Fruit fly (Drosophila melanogaster): ENCODE measurements around the gene CG4830.

Gene CG4830

DNA sequence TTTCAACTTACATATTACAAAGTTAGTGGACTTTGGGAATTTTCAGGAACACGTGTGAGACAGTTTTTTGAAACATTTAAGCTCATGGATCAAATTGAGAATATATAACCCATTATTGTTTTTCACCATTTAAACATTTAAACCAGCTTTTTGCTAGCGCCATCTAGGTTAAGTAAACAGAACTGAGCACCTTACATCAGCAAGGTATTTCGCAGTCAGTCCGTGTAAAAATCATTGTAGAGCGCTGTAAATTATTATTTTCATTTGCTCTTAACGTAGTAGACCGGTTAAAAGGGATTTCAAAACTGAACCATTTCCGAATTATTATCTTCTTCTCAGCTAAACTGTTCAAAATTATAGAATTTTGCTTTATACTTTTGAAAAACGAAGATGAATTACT, 11.9 kb upstream of the CG4830 start, which contains the start of gene Rsbp15 (continued):
- 0 out of 2 replicates have a peak, but pooled peaks have one; percentile 18 for TF ChIP-seq sisA (GFP tag; IDR thresholded peaks at IDR 0.05)
- TF ChIP-seq CG3995 (GFP tag; optimal IDR thresholded peaks at IDR 0.05), result no peak
- TF ChIP-seq ken (GFP tag; IDR thresholded peaks at IDR 0.05), result 0 out of 3 replicates have a peak, but pooled peaks have one; percentile 16
- peak; percentile 33; the same call in 1 of the 2 replicates for TF ChIP-seq CG6272 (GFP tag; IDR thresholded peaks at IDR 0.05)
- no peak for TF ChIP-seq CG10147 (GFP tag; optimal IDR thresholded peaks at IDR 0.05)
- peak; percentile 11 for TF ChIP-seq pnt (GFP tag; optimal IDR thresholded peaks at IDR 0.05)
- TF ChIP-seq Atf3 (GFP tag; optimal IDR thresholded peaks at IDR 0.05), result no peak
- peak; percentile 30; the same call in 1 of the 3 replicates for TF ChIP-seq CG11456 (GFP tag; IDR thresholded peaks at IDR 0.05)

DNA sequence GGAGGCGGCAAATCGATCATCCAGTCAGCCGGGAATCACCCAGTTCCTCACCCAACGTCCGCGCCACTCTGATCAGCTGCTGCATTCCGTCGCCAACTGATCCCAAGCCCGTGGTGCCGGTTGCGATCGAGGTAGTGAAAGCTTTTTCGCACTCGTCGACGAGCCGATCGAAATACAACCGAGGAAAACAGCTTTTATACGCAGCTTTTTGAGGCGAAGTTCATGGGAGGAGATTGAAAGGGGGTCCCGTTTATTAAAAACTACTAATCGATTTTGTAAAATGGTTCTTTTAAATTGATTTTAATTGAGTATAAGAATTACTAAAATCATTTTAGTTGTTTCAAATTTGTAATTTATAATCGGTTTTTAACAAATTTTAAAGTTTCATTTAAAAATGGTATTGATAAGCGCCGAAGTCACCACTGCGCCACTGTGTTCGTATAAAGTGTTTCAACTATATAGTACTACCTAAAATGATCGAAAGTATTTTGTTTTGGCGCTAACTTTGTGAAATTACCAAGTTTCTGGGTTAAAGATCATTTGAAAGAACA, 11.3 kb upstream of the CG4830 start, which contains the start of gene CG4860:
CG4860 (minus strand) TSS at position 99 of the 551 bp plus-strand sequence.
- TF ChIP-seq salm (tag; optimal IDR thresholded peaks at IDR 0.05) (peak; percentile 81), CG6654 (GFP tag; optimal IDR thresholded peaks at IDR 0.05) (peak; percentile 55), CG13287 (GFP tag; IDR thresholded peaks at IDR 0.05; ENCODE audit: partially characterized antibody) (peak; percentile 10; the same call in 1 of the 2 replicates), CG2889 (GFP tag; IDR thresholded peaks at IDR 0.05) (no peak), fd96Cb (tag; optimal IDR thresholded peaks at IDR 0.05) (peak; percentile 82), CG9215 (GFP tag; IDR thresholded peaks at IDR 0.05) (peak; percentile 84), Gsc (GFP tag; IDR thresholded peaks at IDR 0.05) (no peak), fu2 (GFP tag; optimal IDR thresholded peaks at IDR 0.05) (peak; percentile 86), vnd (GFP tag; IDR thresholded peaks at IDR 0.05; ENCODE audit: partially characterized antibody) (no peak), ewg (GFP tag; optimal IDR thresholded peaks at IDR 0.05) (peak; percentile 58), Myb (GFP tag; optimal IDR thresholded peaks at IDR 0.05) (peak; percentile 60), ac (GFP tag; optimal IDR thresholded peaks at IDR 0.05) (no peak), grn (GFP tag; optimal IDR thresholded peaks at IDR 0.05) (no peak), CG12769 (tag; optimal IDR thresholded peaks at IDR 0.05) (peak; percentile 75), sug (tag; optimal IDR thresholded peaks at IDR 0.05) (peak; percentile 86), gcm (GFP tag; optimal IDR thresholded peaks at IDR 0.05) (peak; percentile 81), org-1 (GFP tag; optimal IDR thresholded peaks at IDR 0.05) (peak; percentile 80), ara (GFP tag; IDR thresholded peaks at IDR 0.05) (peak; percentile 79), CTCF (GFP tag; optimal IDR thresholded peaks at IDR 0.05) (no peak), Bgb (GFP tag; IDR thresholded peaks at IDR 0.05; ENCODE audit: partially characterized antibody) (no peak), en (GFP tag; optimal IDR thresholded peaks at IDR 0.05) (peak; percentile 72), cg (GFP tag; optimal IDR thresholded peaks at IDR 0.05) (no peak), Doc2 (GFP tag; IDR thresholded peaks at IDR 0.05) (no peak; the same call in 1 of the 2 replicates), NK7.1 (GFP tag; optimal IDR thresholded peaks at IDR 0.05) (peak; percentile 77), Camta (GFP tag; optimal IDR thresholded peaks at IDR 0.05) (peak; percentile 82), ssp (GFP tag; IDR thresholded peaks at IDR 0.05) (peak; percentile 68), CG15601 (tag; optimal IDR thresholded peaks at IDR 0.05) (peak; percentile 78), NC2α (GFP tag; optimal IDR thresholded peaks at IDR 0.05) (peak; percentile 56), bsh (GFP tag; optimal IDR thresholded peaks at IDR 0.05) (peak; percentile 50 to 86), CG1529 (GFP tag; optimal IDR thresholded peaks at IDR 0.05) (peak; percentile 65), Dek (tag; optimal IDR thresholded peaks at IDR 0.05) (peak; percentile 90), knrl (GFP tag; IDR thresholded peaks at IDR 0.05; ENCODE audit: partially characterized antibody) (no peak), danr (GFP tag; IDR thresholded peaks at IDR 0.05) (peak; percentile 71; the same call in 1 of the 2 replicates), E2f2 (GFP tag; IDR thresholded peaks at IDR 0.05) (peak; percentile 60; the same call in 1 of the 2 replicates), CG16863 (GFP tag; optimal IDR thresholded peaks at IDR 0.05) (peak; percentile 84), Vsx1 (GFP tag; optimal IDR thresholded peaks at IDR 0.05) (peak; percentile 76), CG2199 (GFP tag; IDR thresholded peaks at IDR 0.05) (0 out of 3 replicates have a peak, but pooled peaks have one; percentile 53), wdn (GFP tag; IDR thresholded peaks at IDR 0.05) (peak; percentile 46; the same call in 1 of the 2 replicates), Sox102F (GFP tag; optimal IDR thresholded peaks at IDR 0.05) (peak; percentile 92), CG7839 (tag; optimal IDR thresholded peaks at IDR 0.05) (peak; percentile 90), CG8388 (GFP tag; optimal IDR thresholded peaks at IDR 0.05) (peak; percentile 82)

Data from whole organism, embryonic.